Fruit fly (Drosophila melanogaster) whole organism, embryonic: ENCODE measurements around the gene Paics.

Experiments used
- Adf1 ChIP-seq: fragments of 200-800 bp; sonication (Bioruptor generic); IDR thresholded peaks from 2 replicates; pipeline ENCODE4 v1.3.6; 2022; ENCODE audit warnings: missing biosample characterization, missing genetic modification characterization
- Awh ChIP-seq: fragments of 200-800 bp; sonication (Bioruptor generic); IDR thresholded peaks from 2 replicates; pipeline ENCODE4, ENCODE4 v1.3.6; 2022; ENCODE audit warnings: missing biosample characterization, missing genetic modification characterization
- CG10366 ChIP-seq: fragments of 200-800 bp; sonication (Bioruptor generic); IDR thresholded peaks from 2 replicates; pipeline ENCODE4 v1.3.6; 2022; ENCODE audit warnings: missing biosample characterization, missing genetic modification characterization
- CG11456 ChIP-seq: fragments of 200-800 bp; sonication (Bioruptor generic); IDR thresholded peaks from 3 replicates; pipeline ENCODE4 v1.3.6; 2022; ENCODE audit warnings: missing biosample characterization, missing genetic modification characterization
- CG11504 ChIP-seq: fragments of 200-800 bp; sonication (Bioruptor generic); optimal IDR thresholded peaks from 3 replicates; lab custom pipeline; 2019; ENCODE audit warnings: missing biosample characterization, mild to moderate bottlenecking, missing genetic modification characterization, moderate library complexity
- CG13894 ChIP-seq: fragments of 200-800 bp; sonication (Bioruptor generic); optimal IDR thresholded peaks from 3 replicates; lab custom pipeline; 2018; ENCODE audit warnings: missing biosample characterization, mild to moderate bottlenecking, missing genetic modification characterization, moderate library complexity
- CG14667 ChIP-seq: fragments of 200-800 bp; sonication (Bioruptor generic); IDR thresholded peaks from 2 replicates; pipeline ENCODE4 v1.3.6; 2022; ENCODE audit warnings: missing biosample characterization, missing genetic modification characterization
- CG15479 ChIP-seq: fragments of 200-800 bp; sonication (Bioruptor generic); optimal IDR thresholded peaks from 3 replicates; lab custom pipeline; 2019; ENCODE audit warnings: missing biosample characterization, mild to moderate bottlenecking, missing genetic modification characterization, moderate library complexity
- CG32772 ChIP-seq: fragments of 200-800 bp; sonication (Bioruptor generic); IDR thresholded peaks from 2 replicates; pipeline ENCODE4 v1.3.6; 2022; ENCODE audit warnings: missing biosample characterization, missing genetic modification characterization
- CG3407 ChIP-seq: fragments of 200-800 bp; sonication (Bioruptor generic); optimal IDR thresholded peaks from 2 replicates; lab custom pipeline; 2018; ENCODE audit warnings: missing biosample characterization, mild to moderate bottlenecking, missing genetic modification characterization
- CG4328 ChIP-seq: fragments of 200-800 bp; sonication (Bioruptor generic); optimal IDR thresholded peaks from 3 replicates; lab custom pipeline; 2017; ENCODE audit warnings: missing biosample characterization, missing genetic modification reagents, missing genetic modification characterization
- CG4360 ChIP-seq: fragments of 200-800 bp; sonication (Bioruptor generic); IDR thresholded peaks from 2 replicates; pipeline ENCODE4 v1.3.6; 2022; ENCODE audit warnings: missing biosample characterization, missing genetic modification characterization
- CG5180 ChIP-seq: fragments of 200-800 bp; sonication (Bioruptor generic); optimal IDR thresholded peaks from 3 replicates; lab custom pipeline; 2017; ENCODE audit warnings: missing biosample characterization, missing genetic modification characterization, mild to moderate bottlenecking, moderate library complexity, missing genetic modification reagents
- CG6175 ChIP-seq: fragments of 200-800 bp; sonication (Bioruptor generic); IDR thresholded peaks from 3 replicates; pipeline ENCODE4 v1.3.6; 2022; ENCODE audit warnings: missing biosample characterization, missing genetic modification characterization
- CG6272 ChIP-seq: fragments of 200-800 bp; sonication (Bioruptor generic); IDR thresholded peaks from 2 replicates; pipeline ENCODE4 v1.3.6; 2022; ENCODE audit warnings: missing biosample characterization, missing genetic modification characterization
- CG6791 ChIP-seq: fragments of 200-800 bp; sonication (Bioruptor generic); IDR thresholded peaks from 3 replicates; pipeline ENCODE4 v1.3.6; 2022; ENCODE audit warnings: missing biosample characterization, missing genetic modification characterization; ENCODE audit not compliant: partially characterized antibody
- CG7372 ChIP-seq: fragments of 200-800 bp; sonication (Bioruptor generic); IDR thresholded peaks from 2 replicates; pipeline ENCODE4 v1.3.6; 2022; ENCODE audit warnings: missing biosample characterization, missing genetic modification characterization
- Dfd ChIP-seq, 2 experiments: fragments of >200 bp; optimal IDR thresholded peaks; 2 replicates each; lab custom pipeline; 2017; ENCODE audit warnings: missing biosample characterization in 2 of 2, missing genetic modification characterization in 2 of 2
- Drgx ChIP-seq: fragments of 200-800 bp; sonication (Bioruptor generic); IDR thresholded peaks from 2 replicates; pipeline ENCODE4 v1.3.6; 2022; ENCODE audit warnings: missing biosample characterization, missing genetic modification characterization
- HHEX ChIP-seq: fragments of 200-800 bp; sonication (Bioruptor generic); optimal IDR thresholded peaks from 3 replicates; lab custom pipeline; 2017; ENCODE audit warnings: missing biosample characterization, mild to moderate bottlenecking, missing genetic modification characterization, missing genetic modification reagents
- HLHmδ ChIP-seq: fragments of 200-800 bp; sonication (Bioruptor generic); optimal IDR thresholded peaks from 2 replicates; lab custom pipeline; 2018; ENCODE audit warnings: missing biosample characterization, mild to moderate bottlenecking, missing genetic modification characterization, moderate library complexity
- Hmx ChIP-seq: fragments of 200-800 bp; sonication (Bioruptor generic); optimal IDR thresholded peaks from 2 replicates; lab custom pipeline; 2016; ENCODE audit warnings: missing biosample characterization, missing genetic modification characterization
- Hr78 ChIP-seq, 2 experiments: fragments of 200-800 bp in 1 of 2; fragments of >200 bp in 1 of 2; sonication (Bioruptor generic) in 1 of 2; optimal IDR thresholded peaks; 2 replicates each; lab custom pipeline; 2017 to 2019; ENCODE audit warnings: missing biosample characterization in 2 of 2, missing genetic modification characterization in 2 of 2, mild to moderate bottlenecking in 1 of 2, moderate library complexity in 1 of 2
- Jarid2 ChIP-seq: fragments of 200-800 bp; sonication (Bioruptor generic); optimal IDR thresholded peaks from 3 replicates; lab custom pipeline; 2017; ENCODE audit warnings: mild to moderate bottlenecking, missing biosample characterization, missing genetic modification reagents, missing genetic modification characterization
- Lim3 ChIP-seq: fragments of 200-800 bp; sonication (Bioruptor generic); IDR thresholded peaks from 2 replicates; pipeline ENCODE4 v1.3.6; 2022; ENCODE audit warnings: missing biosample characterization, missing genetic modification characterization
- Sry-β ChIP-seq: fragments of 200-800 bp; sonication (Bioruptor generic); optimal IDR thresholded peaks from 2 replicates; lab custom pipeline; 2018; ENCODE audit warnings: missing biosample characterization, mild to moderate bottlenecking, missing genetic modification characterization, moderate library complexity
- ap ChIP-seq: fragments of 200-800 bp; sonication (Bioruptor generic); IDR thresholded peaks from 2 replicates; pipeline ENCODE4 v1.3.6; 2022; ENCODE audit warnings: missing biosample characterization, missing genetic modification characterization
- bab2 ChIP-seq: fragments of 200-800 bp; sonication (Bioruptor generic); optimal IDR thresholded peaks from 2 replicates; lab custom pipeline; 2016; ENCODE audit warnings: missing biosample characterization, missing genetic modification characterization
- bigmax ChIP-seq: fragments of 200-800 bp; sonication (Bioruptor generic); optimal IDR thresholded peaks from 2 replicates; lab custom pipeline; 2018; ENCODE audit warnings: missing biosample characterization, mild to moderate bottlenecking, missing genetic modification characterization
- cg ChIP-seq: fragments of 200-800 bp; sonication (Bioruptor generic); optimal IDR thresholded peaks from 3 replicates; lab custom pipeline; 2019; ENCODE audit warnings: missing biosample characterization, mild to moderate bottlenecking, missing genetic modification characterization, moderate library complexity
- chinmo ChIP-seq: fragments of 200-800 bp; sonication (Bioruptor generic); IDR thresholded peaks from 4 replicates; pipeline ENCODE4 v1.3.6; 2022; ENCODE audit warnings: missing biosample characterization, missing genetic modification characterization; ENCODE audit not compliant: partially characterized antibody
- corto ChIP-seq: fragments of 200-800 bp; sonication (Bioruptor generic); optimal IDR thresholded peaks from 2 replicates; lab custom pipeline; 2016; ENCODE audit warnings: missing biosample characterization, mild to moderate bottlenecking, missing genetic modification characterization, moderate library complexity
- crol ChIP-seq: fragments of 200-800 bp; sonication (Bioruptor generic); IDR thresholded peaks from 2 replicates; pipeline ENCODE4 v1.3.6; 2022; ENCODE audit warnings: missing biosample characterization, missing genetic modification characterization
- da ChIP-seq: fragments of 200-800 bp; sonication (Bioruptor generic); optimal IDR thresholded peaks from 2 replicates; lab custom pipeline; 2016; ENCODE audit warnings: missing biosample characterization, missing genetic modification characterization
- emc ChIP-seq: fragments of 200-800 bp; sonication (Bioruptor generic); optimal IDR thresholded peaks from 2 replicates; lab custom pipeline; 2016; ENCODE audit warnings: missing biosample characterization, missing genetic modification characterization
- ftz-f1 ChIP-seq: fragments of 200-800 bp; sonication (Bioruptor generic); optimal IDR thresholded peaks from 2 replicates; lab custom pipeline; 2016; ENCODE audit warnings: missing biosample characterization, missing genetic modification characterization
- gce ChIP-seq: fragments of 200-800 bp; sonication (Bioruptor generic); IDR thresholded peaks from 3 replicates; pipeline ENCODE4 v1.3.6; 2022; ENCODE audit warnings: missing biosample characterization, missing genetic modification characterization
- gsb ChIP-seq: fragments of 200-800 bp; sonication (Bioruptor generic); IDR thresholded peaks from 2 replicates; pipeline ENCODE4 v1.3.6; 2022; ENCODE audit warnings: missing biosample characterization, missing genetic modification characterization
- nom ChIP-seq: fragments of 200-800 bp; sonication (Bioruptor generic); optimal IDR thresholded peaks from 2 replicates; lab custom pipeline; 2017; ENCODE audit warnings: missing biosample characterization, missing genetic modification characterization, mild to moderate bottlenecking, moderate library complexity, missing genetic modification reagents
- pita ChIP-seq: fragments of 200-800 bp; sonication (Bioruptor generic); optimal IDR thresholded peaks from 2 replicates; lab custom pipeline; 2017; ENCODE audit warnings: missing biosample characterization, mild to moderate bottlenecking, missing genetic modification characterization
- sens ChIP-seq: fragments of 200-800 bp; sonication (Bioruptor generic); peaks from one replicate; lab custom pipeline; 2016; ENCODE audit warnings: missing biosample characterization, missing genetic modification characterization
- so ChIP-seq: fragments of 200-800 bp; sonication (Bioruptor generic); IDR thresholded peaks from 3 replicates; pipeline ENCODE4 v1.3.6; 2022; ENCODE audit warnings: missing biosample characterization, missing genetic modification characterization
- sob ChIP-seq: fragments of 200-800 bp; sonication (Bioruptor generic); IDR thresholded peaks from 2 replicates; pipeline ENCODE4 v1.3.6; 2022; ENCODE audit warnings: missing biosample characterization, missing genetic modification characterization
- tll ChIP-seq, 2 experiments: fragments of 200-800 bp in 1 of 2; fragments of >200 bp in 1 of 2; sonication (Bioruptor generic) in 1 of 2; optimal IDR thresholded peaks; 2 replicates each; lab custom pipeline; 2017 to 2019; ENCODE audit warnings: missing biosample characterization in 2 of 2, missing genetic modification characterization in 2 of 2, mild to moderate bottlenecking in 1 of 2, moderate library complexity in 1 of 2
- twi ChIP-seq: fragments of 200-800 bp; optimal IDR thresholded peaks from 2 replicates; lab custom pipeline; 2019; ENCODE audit warnings: missing biosample characterization, mild to moderate bottlenecking, missing genetic modification characterization, moderate library complexity
- vvl ChIP-seq: fragments of 200-800 bp; sonication (Bioruptor generic); IDR thresholded peaks from 2 replicates; pipeline ENCODE4 v1.3.6; 2022; ENCODE audit warnings: missing biosample characterization, missing genetic modification characterization
- zen ChIP-seq: fragments of 200-800 bp; sonication (Bioruptor generic); optimal IDR thresholded peaks from 3 replicates; lab custom pipeline; 2018; ENCODE audit warnings: missing biosample characterization, mild to moderate bottlenecking, missing genetic modification characterization, moderate library complexity

Gene Paics

DNA sequence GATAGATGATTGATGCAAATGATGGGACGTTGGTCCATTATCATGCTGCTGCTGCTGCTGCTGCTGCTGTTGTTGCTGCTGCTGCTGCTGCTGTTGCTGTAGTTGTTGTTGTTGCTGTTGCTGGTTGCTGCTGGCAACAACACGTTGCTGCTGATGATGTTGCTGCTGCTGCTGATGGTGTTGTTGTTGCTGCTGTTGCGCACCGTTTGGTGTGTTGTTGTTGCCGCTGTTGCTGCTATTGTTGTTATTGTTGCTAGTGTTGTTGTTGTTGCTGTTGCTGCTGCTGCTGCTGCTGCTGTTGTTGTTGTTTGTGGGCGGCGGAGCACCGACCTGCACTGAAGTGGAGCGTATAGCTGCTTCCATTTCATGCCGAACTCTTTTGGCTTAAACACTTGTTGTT lies 29.3 kb downstream of the Paics start:
- no peak for TF ChIP-seq CG14667 (GFP tag; lab: Robert Waterston, UW)
- peak; percentile 66 for TF ChIP-seq CG11504 (tag; lab: Kevin White, UChicago)
- TF ChIP-seq CG5180 = peak; percentile 70
- TF ChIP-seq Dfd (GFP tag; optimal IDR thresholded peaks at IDR 0.05; lab: Kevin White, UChicago) = peak in 1 of 2 experiments; percentile 84
- peak; percentile 94 for TF ChIP-seq CG4360 (GFP tag; lab: Robert Waterston, UW)
- no peak for TF ChIP-seq CG6791 (GFP tag; lab: Robert Waterston, UW)
- TF ChIP-seq Awh (GFP tag; lab: Robert Waterston, UW) = no peak

dm6 chrX:12727642-12728228 lies 32.7 kb downstream of the Paics start:
- no peak for TF ChIP-seq bigmax
- no peak for TF ChIP-seq Jarid2 (GFP tag; lab: Kevin White, UChicago)
- peak; percentile 89 for TF ChIP-seq CG15479 (GFP tag; lab: Kevin White, UChicago)
- peak; percentile 85 for TF ChIP-seq twi (tag; lab: Kevin White, UChicago)
- no peak for TF ChIP-seq HHEX (GFP tag; lab: Kevin White, UChicago)
- TF ChIP-seq CG32772 (GFP tag; lab: Robert Waterston, UW) = peak; percentile 30; the same call in 1 of the 2 replicates
- TF ChIP-seq sens (GFP tag; lab: Kevin White, UChicago) = peak; percentile 40
- TF ChIP-seq CG5180 = peak; percentile 78
- no peak for TF ChIP-seq Hmx
- no peak for TF ChIP-seq da (GFP tag; lab: Kevin White, UChicago)
- no peak for TF ChIP-seq CG13894 (tag; lab: Kevin White, UChicago)
- TF ChIP-seq zen = peak; percentile 19
- no peak for TF ChIP-seq CG6175 (GFP tag; lab: Robert Waterston, UW)
- TF ChIP-seq ap = no peak
- TF ChIP-seq CG4328 = no peak
- no peak for TF ChIP-seq CG10366 (GFP tag; lab: Robert Waterston, UW)
- TF ChIP-seq Hr78 (GFP tag; optimal IDR thresholded peaks at IDR 0.05; lab: Kevin White, UChicago) = peak in 1 of 2 experiments; percentile 27
- no peak for TF ChIP-seq Dfd (GFP tag; optimal IDR thresholded peaks at IDR 0.05; lab: Kevin White, UChicago)
- TF ChIP-seq CG7372 (GFP tag; lab: Robert Waterston, UW) = no peak
- no peak for TF ChIP-seq bab2 (GFP tag; lab: Kevin White, UChicago)
- peak; percentile 42; the same call in 1 of the 2 replicates for TF ChIP-seq vvl (GFP tag; lab: Robert Waterston, UW)
- no peak for TF ChIP-seq gsb (GFP tag; lab: Robert Waterston, UW)
- no peak for TF ChIP-seq sob (GFP tag; lab: Robert Waterston, UW)
- peak; percentile 34; the same call in 1 of the 2 replicates for TF ChIP-seq Drgx (GFP tag; lab: Robert Waterston, UW)
- peak; percentile 20 for TF ChIP-seq CG3407 (GFP tag; lab: Kevin White, UChicago)
- no peak for TF ChIP-seq corto (GFP tag; lab: Kevin White, UChicago)
- peak; percentile 46 for TF ChIP-seq nom (GFP tag; lab: Kevin White, UChicago)
- TF ChIP-seq emc = no peak
- peak; percentile 92 for TF ChIP-seq Adf1
- peak in 1 of 2 experiments; percentile 6 for TF ChIP-seq tll (GFP tag; optimal IDR thresholded peaks at IDR 0.05; lab: Kevin White, UChicago)
- TF ChIP-seq gce (GFP tag; lab: Robert Waterston, UW) = no peak
- TF ChIP-seq CG11456 (GFP tag; lab: Robert Waterston, UW) = no peak
- peak; percentile 72 for TF ChIP-seq crol (GFP tag; lab: Robert Waterston, UW)
- TF ChIP-seq HLHmδ (GFP tag; lab: Kevin White, UChicago) = no peak
- TF ChIP-seq chinmo = peak; percentile 70; the same call in 2 of the 4 replicates
- no peak for TF ChIP-seq Lim3 (GFP tag; lab: Robert Waterston, UW)
- no peak for TF ChIP-seq Sry-β (GFP tag; lab: Kevin White, UChicago)
- TF ChIP-seq ftz-f1 = peak; percentile 50
- 0 out of 3 replicates have a peak, but pooled peaks have one; percentile 28 for TF ChIP-seq so (GFP tag; lab: Robert Waterston, UW)
- peak; percentile 61 for TF ChIP-seq cg (GFP tag; lab: Kevin White, UChicago)
- no peak for TF ChIP-seq pita (GFP tag; lab: Kevin White, UChicago)
- no peak for TF ChIP-seq CG6272 (GFP tag; lab: Robert Waterston, UW)
